Worm (Caenorhabditis elegans): ENCODE results near the gene sfxn-1.1.

DNA sequence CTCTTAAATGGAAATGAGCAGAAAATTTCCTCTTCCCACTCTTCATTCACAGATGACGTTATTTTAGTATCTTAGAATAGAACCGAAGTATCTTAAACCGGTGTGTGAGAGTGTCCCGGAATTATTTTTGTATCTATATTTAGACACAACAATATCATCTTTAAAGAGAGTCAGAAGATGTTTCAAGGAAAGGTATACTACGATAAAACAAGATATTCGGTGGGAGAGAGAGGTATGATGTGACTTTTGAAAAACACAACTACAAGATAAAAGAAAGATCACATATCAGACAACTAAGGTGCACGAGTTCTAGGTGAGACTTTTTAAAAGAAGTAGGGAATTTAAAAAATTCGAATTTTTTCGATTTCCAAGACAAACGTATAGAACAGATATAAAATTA, 28.1 kb downstream of the sfxn-1.1 start:
- TF ChIP-seq him-1 (tag; optimal IDR thresholded peaks at IDR 0.05) (no peak), W03F9.2 (tag; optimal IDR thresholded peaks at IDR 0.05) (no peak), dao-5 (tag; optimal IDR thresholded peaks at IDR 0.05) (no peak)

Measured in whole organism, L4/young adult.